Worm (Caenorhabditis elegans) whole organism, late embryonic: ENCODE measurements around the gene M163.5.

ENCODE experiments used
- C38D4.7 ChIP-seq: fragments of 200-800 bp; sonication (Bioruptor generic); optimal IDR thresholded peaks from 2 replicates; lab custom pipeline; 2018; ENCODE audit warnings: mild to moderate bottlenecking, missing genetic modification characterization, moderate library complexity, missing compliant biosample characterization
- K02D7.2 ChIP-seq: sonication (generic microtip); optimal IDR thresholded peaks from 2 replicates; lab custom pipeline; 2017; ENCODE audit warnings: mild to moderate bottlenecking, missing genetic modification characterization, missing compliant biosample characterization
- Y22D7AL.16 ChIP-seq: sonication (generic microtip); optimal IDR thresholded peaks from 2 replicates; lab custom pipeline; 2016; ENCODE audit warnings: missing genetic modification characterization, missing compliant biosample characterization
- ahr-1 ChIP-seq: sonication (generic microtip); optimal IDR thresholded peaks from 2 replicates; lab custom pipeline; 2016; ENCODE audit warnings: missing genetic modification characterization, missing compliant biosample characterization
- ama-1 ChIP-seq: fragments of 150-350 bp; optimal IDR thresholded peaks from 2 replicates; lab custom pipeline; 2014
- ceh-18 ChIP-seq: sonication (generic microtip); optimal IDR thresholded peaks from 2 replicates; lab custom pipeline; 2016; ENCODE audit warnings: missing genetic modification characterization, missing compliant biosample characterization
- ceh-2 ChIP-seq: sonication (generic microtip); optimal IDR thresholded peaks from 2 replicates; lab custom pipeline; 2016; ENCODE audit warnings: missing genotype, missing genetic modification characterization, missing compliant biosample characterization
- ceh-30 ChIP-seq: fragments of 150-350 bp; optimal IDR thresholded peaks from 2 replicates; lab custom pipeline; 2014; ENCODE audit warnings: missing biosample characterization, missing genetic modification characterization
- ceh-31 ChIP-seq: sonication (generic microtip); optimal IDR thresholded peaks from 2 replicates; lab custom pipeline; 2016; ENCODE audit warnings: missing genetic modification characterization, missing compliant biosample characterization
- ceh-6 ChIP-seq: fragments of 200-800 bp; sonication (Bioruptor generic); optimal IDR thresholded peaks from 2 replicates; lab custom pipeline; 2018; ENCODE audit warnings: mild to moderate bottlenecking, missing genetic modification characterization, missing compliant biosample characterization
- dve-1 ChIP-seq: sonication (generic microtip); optimal IDR thresholded peaks from 2 replicates; lab custom pipeline; 2017; ENCODE audit warnings: antibody characterized with exemption, mild to moderate bottlenecking, missing genetic modification characterization, missing compliant biosample characterization
- elt-2 ChIP-seq: sonication (generic microtip); optimal IDR thresholded peaks from 2 replicates; lab custom pipeline; 2016; ENCODE audit warnings: missing genetic modification reagents, missing genetic modification characterization, missing compliant biosample characterization
- ets-4 ChIP-seq: sonication (generic microtip); optimal IDR thresholded peaks from 2 replicates; lab custom pipeline; 2016; ENCODE audit warnings: missing genetic modification characterization, missing compliant biosample characterization
- eyg-1 ChIP-seq: sonication (generic microtip); optimal IDR thresholded peaks from 2 replicates; lab custom pipeline; 2016; ENCODE audit warnings: missing genotype, missing genetic modification characterization, missing compliant biosample characterization
- hlh-13 ChIP-seq: fragments of 200-800 bp; sonication (Bioruptor generic); optimal IDR thresholded peaks from 2 replicates; lab custom pipeline; 2018; ENCODE audit warnings: mild to moderate bottlenecking, missing genetic modification characterization, missing compliant biosample characterization
- hlh-30 ChIP-seq: sonication (generic microtip); optimal IDR thresholded peaks from 2 replicates; lab custom pipeline; 2017; ENCODE audit warnings: antibody characterized with exemption, missing genetic modification characterization, missing compliant biosample characterization; ENCODE audit not compliant: insufficient read depth
- hlh-6 ChIP-seq: sonication (generic microtip); optimal IDR thresholded peaks from 2 replicates; lab custom pipeline; 2016; ENCODE audit warnings: missing genotype, missing genetic modification characterization, missing compliant biosample characterization
- hlh-8 ChIP-seq: sonication (generic microtip); optimal IDR thresholded peaks from 2 replicates; lab custom pipeline; 2016; ENCODE audit warnings: missing genotype, missing genetic modification characterization, missing compliant biosample characterization
- lim-6 ChIP-seq: sonication (generic microtip); optimal IDR thresholded peaks from 2 replicates; lab custom pipeline; 2016; ENCODE audit warnings: missing genetic modification characterization, missing compliant biosample characterization
- nfya-1 ChIP-seq: sonication (generic microtip); optimal IDR thresholded peaks from 2 replicates; lab custom pipeline; 2017; ENCODE audit warnings: missing genetic modification characterization, mild to moderate bottlenecking, missing compliant biosample characterization, antibody characterized with exemption, moderate library complexity
- nhr-232 ChIP-seq: sonication (generic microtip); optimal IDR thresholded peaks from 2 replicates; lab custom pipeline; 2016; ENCODE audit warnings: missing genetic modification characterization, missing compliant biosample characterization
- pha-2 ChIP-seq: sonication (generic microtip); optimal IDR thresholded peaks from 2 replicates; lab custom pipeline; 2017; ENCODE audit warnings: mild to moderate bottlenecking, missing genetic modification characterization, missing compliant biosample characterization
- pha-4 ChIP-seq: fragments of 150-350 bp; optimal IDR thresholded peaks from 2 replicates; lab custom pipeline; 2018; ENCODE audit warnings: missing biosample characterization, missing genetic modification reagents, missing genetic modification characterization
- pqm-1 ChIP-seq: sonication (generic microtip); optimal IDR thresholded peaks from 2 replicates; lab custom pipeline; 2016; ENCODE audit warnings: missing genetic modification characterization, missing compliant biosample characterization
- pros-1 ChIP-seq: fragments of 150-350 bp; optimal IDR thresholded peaks from 2 replicates; lab custom pipeline; 2014; ENCODE audit warnings: missing biosample characterization, missing genetic modification reagents, missing genetic modification characterization
- ref-2 ChIP-seq: sonication (generic microtip); optimal IDR thresholded peaks from 2 replicates; lab custom pipeline; 2016; ENCODE audit warnings: missing genetic modification characterization, missing compliant biosample characterization
- rnt-1 ChIP-seq: sonication (generic microtip); optimal IDR thresholded peaks from 2 replicates; lab custom pipeline; 2016; ENCODE audit warnings: missing genetic modification characterization, missing compliant biosample characterization
- sdc-2 ChIP-seq: sonication (generic microtip); optimal IDR thresholded peaks from 2 replicates; lab custom pipeline; 2016; ENCODE audit warnings: missing genotype, missing genetic modification characterization, missing compliant biosample characterization
- sox-2 ChIP-seq: fragments of 200-800 bp; sonication (Bioruptor generic); IDR thresholded peaks from 2 replicates; pipeline ENCODE4 v1.3.6; 2022; ENCODE audit warnings: missing genetic modification reagents, missing genetic modification characterization, missing compliant biosample characterization
- sox-4 ChIP-seq: sonication (generic microtip); optimal IDR thresholded peaks from 2 replicates; lab custom pipeline; 2017; ENCODE audit warnings: mild to moderate bottlenecking, missing genetic modification characterization, inconsistent platforms, missing compliant biosample characterization
- tbx-2 ChIP-seq: sonication (generic microtip); optimal IDR thresholded peaks from 2 replicates; lab custom pipeline; 2016; ENCODE audit warnings: missing genetic modification characterization, missing compliant biosample characterization
- unc-42 ChIP-seq: sonication (generic microtip); optimal IDR thresholded peaks from 2 replicates; lab custom pipeline; 2016; ENCODE audit warnings: missing genotype, missing genetic modification characterization, missing compliant biosample characterization
- unc-55 ChIP-seq: sonication (generic microtip); optimal IDR thresholded peaks from 2 replicates; lab custom pipeline; 2017; ENCODE audit warnings: missing biosample characterization, missing genetic modification reagents, missing genetic modification characterization
- unc-86 ChIP-seq: sonication (generic microtip); optimal IDR thresholded peaks from 2 replicates; lab custom pipeline; 2016; ENCODE audit warnings: missing genetic modification characterization, missing compliant biosample characterization

The M163.5 gene

DNA sequence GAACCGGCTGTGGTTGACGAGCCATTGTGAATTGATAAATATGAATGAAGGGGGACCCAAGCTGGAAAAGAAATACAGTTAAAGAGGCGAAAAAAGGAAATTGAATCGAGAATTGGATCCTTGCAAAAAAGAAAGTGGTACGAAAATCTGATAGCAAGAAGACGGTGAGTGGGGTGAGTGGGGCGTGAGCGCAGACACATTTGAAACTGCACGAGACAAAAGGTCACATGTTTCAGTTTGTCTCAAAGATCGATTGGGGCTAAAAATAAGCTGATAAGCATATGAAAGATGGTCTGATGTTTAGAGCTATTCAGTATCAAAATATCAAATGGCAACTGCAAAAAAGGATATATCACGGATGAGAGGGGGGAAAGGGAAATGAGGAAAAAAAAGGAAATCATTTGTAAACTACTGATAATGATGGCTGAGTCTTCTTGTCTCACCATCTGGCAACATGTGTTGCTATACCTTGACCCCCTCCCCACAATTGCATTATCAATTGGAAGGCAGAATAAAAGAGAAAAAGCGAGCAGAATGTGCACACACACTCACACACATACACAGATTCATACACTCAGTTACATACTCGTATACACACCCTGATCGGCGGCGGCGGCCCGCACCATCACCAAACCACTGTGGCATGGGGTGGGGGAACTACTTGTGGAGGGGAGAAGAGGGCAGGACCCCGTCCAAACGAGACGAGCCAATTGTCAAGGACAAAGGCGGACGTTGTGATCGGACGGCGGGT, 30.1 kb downstream of the M163.5 start, which contains the start of gene M163.1:
Gene M163.1, minus strand, starts transcription at position 25 of the 751 bp plus-strand sequence.
- TF ChIP-seq nhr-232 (tag; lab: Kevin White, UChicago), result peak; percentile 3
- TF ChIP-seq eyg-1 (tag; lab: Kevin White, UChicago), result peak; percentile 22
- no peak for TF ChIP-seq unc-86
- no peak for TF ChIP-seq hlh-6 (tag; lab: Kevin White, UChicago)
- TF ChIP-seq rnt-1 (tag; lab: Kevin White, UChicago), result peak; percentile 36
- no peak for TF ChIP-seq ahr-1
- TF ChIP-seq ceh-31 (tag; lab: Kevin White, UChicago), result peak; percentile 16
- TF ChIP-seq sdc-2 (tag; lab: Kevin White, UChicago), result peak; percentile 38
- TF ChIP-seq hlh-8 (tag; lab: Kevin White, UChicago), result peak; percentile 15
- no peak for TF ChIP-seq unc-55 (GFP tag; lab: Kevin White, UChicago)
- TF ChIP-seq tbx-2, result peak; percentile 56
- TF ChIP-seq sox-2 (GFP tag; lab: Robert Waterston, UW), result peak; percentile 3; the same call in 1 of the 2 replicates
- TF ChIP-seq C38D4.7, result no peak
- TF ChIP-seq hlh-30 (tag; lab: Kevin White, UChicago), result peak; percentile 1
- peak; percentile 10 for TF ChIP-seq pros-1 (tag; lab: Kevin White, UChicago)
- peak; percentile 22 for TF ChIP-seq ceh-2 (tag; lab: Kevin White, UChicago)
- no peak for TF ChIP-seq sox-4 (tag; lab: Kevin White, UChicago)
- TF ChIP-seq pha-2 (tag; lab: Kevin White, UChicago), result no peak
- no peak for TF ChIP-seq ama-1
- TF ChIP-seq ceh-6 (GFP tag; lab: Kevin White, UChicago), result peak; percentile 37
- peak; percentile 3 for TF ChIP-seq unc-42 (tag; lab: Kevin White, UChicago)
- peak; percentile 0 for TF ChIP-seq ceh-18 (tag; lab: Kevin White, UChicago)
- TF ChIP-seq nfya-1 (tag; lab: Kevin White, UChicago), result peak; percentile 13

DNA sequence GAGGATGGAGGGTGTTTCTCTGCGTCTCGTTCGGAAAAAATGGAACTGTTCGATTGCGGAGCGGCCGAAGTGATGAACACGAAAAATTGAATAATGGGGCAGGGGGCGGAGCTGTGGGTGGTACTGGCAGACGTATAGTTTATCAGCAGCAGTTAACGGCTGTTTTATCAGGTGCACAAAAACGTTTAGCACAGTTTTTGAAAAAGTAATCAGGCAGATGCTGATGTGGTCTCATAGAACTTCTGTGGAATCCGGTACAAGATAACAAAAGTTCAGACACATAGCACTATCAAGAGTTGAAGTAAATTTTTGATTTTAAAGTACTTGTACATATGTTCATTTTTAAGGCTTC, 30.7 kb downstream of the M163.5 start:
- TF ChIP-seq K02D7.2 (no peak), elt-2 (tag; lab: Kevin White, UChicago) (peak; percentile 68), ref-2 (tag; lab: Kevin White, UChicago) (peak; percentile 33)

DNA sequence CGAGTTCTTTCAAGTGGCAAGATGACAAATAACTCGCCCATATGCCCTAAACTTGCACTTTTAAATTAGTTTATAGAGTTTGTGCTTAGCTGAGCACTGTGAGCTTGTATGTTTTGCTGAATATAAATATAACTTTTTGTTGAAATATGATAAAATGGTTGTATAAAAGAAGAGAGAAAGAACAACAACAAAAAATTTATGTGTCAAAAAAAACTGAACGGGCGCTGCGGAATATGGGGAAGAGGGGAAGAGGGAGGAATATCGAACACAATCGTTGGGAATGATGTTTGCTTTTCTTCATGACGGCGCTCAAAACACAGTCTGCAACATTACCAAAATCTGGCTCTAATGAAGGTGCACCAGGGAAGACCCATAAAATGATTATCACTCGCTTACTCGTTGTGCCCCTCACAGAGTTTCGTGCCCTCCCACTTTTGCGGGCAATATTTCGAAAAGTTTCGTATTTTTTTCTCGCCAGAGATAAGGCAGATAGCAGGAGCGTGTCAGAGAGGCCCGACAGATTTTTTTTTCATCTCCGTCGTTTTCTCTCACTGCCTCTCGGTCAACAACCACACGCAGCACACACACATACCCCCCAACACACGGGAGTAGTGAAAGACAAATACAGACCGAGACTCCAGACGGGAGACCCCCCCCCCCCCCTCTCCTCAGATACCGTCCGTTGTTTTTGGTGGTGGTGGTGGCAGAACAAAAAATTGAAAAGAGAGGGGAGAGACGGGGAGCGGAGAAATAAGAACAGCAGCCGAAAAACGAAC, 31.9 kb downstream of the M163.5 start:
- TF ChIP-seq lim-6, result no peak
- no peak for TF ChIP-seq ceh-30 (tag; lab: Kevin White, UChicago)
- peak; percentile 25 for TF ChIP-seq dve-1
- peak; percentile 14 for TF ChIP-seq pqm-1 (tag; lab: Kevin White, UChicago)
- TF ChIP-seq tbx-2, result peak; percentile 14
- TF ChIP-seq ceh-18 (tag; lab: Kevin White, UChicago), result peak; percentile 53
- no peak for TF ChIP-seq ets-4 (tag; lab: Kevin White, UChicago)
- TF ChIP-seq K02D7.2, result no peak
- peak; percentile 8 for TF ChIP-seq ceh-2 (tag; lab: Kevin White, UChicago)
- TF ChIP-seq ref-2 (tag; lab: Kevin White, UChicago), result peak; percentile 34
- peak; percentile 52 for TF ChIP-seq sdc-2 (tag; lab: Kevin White, UChicago)
- peak; percentile 72 for TF ChIP-seq elt-2 (tag; lab: Kevin White, UChicago)

DNA sequence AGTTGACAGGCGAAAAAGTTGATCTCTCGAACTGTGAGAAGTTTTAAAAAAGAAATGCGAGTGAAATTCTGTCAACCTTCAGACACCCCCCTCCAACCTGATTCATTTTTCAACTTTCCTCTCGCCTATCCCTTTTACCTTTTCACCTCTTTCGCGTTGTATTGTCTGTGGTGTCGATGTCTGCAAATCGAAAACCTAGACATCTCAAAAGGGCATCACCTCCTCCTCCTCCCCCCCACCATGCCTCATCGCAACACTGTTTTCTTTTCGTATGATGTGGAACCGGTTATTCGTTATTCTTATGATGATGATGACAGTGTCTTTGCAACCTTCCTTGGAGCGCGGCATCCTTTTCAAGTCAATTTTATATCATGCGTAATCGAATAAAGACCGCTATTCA, 34.2 kb downstream of the M163.5 start:
- TF ChIP-seq Y22D7AL.16 (tag; lab: Kevin White, UChicago) (no peak), K02D7.2 (no peak), ref-2 (tag; lab: Kevin White, UChicago) (no peak), elt-2 (tag; lab: Kevin White, UChicago) (no peak), pha-4 (tag; lab: Kevin White, UChicago) (no peak), hlh-13 (GFP tag; lab: Kevin White, UChicago) (no peak), unc-42 (tag; lab: Kevin White, UChicago) (no peak)
- TF ChIP-seq, all 69 proteins: peak for 0
